Fruit fly (Drosophila melanogaster): ENCODE data around the gene Akt.
A peak's percentile ranks its signal among the peaks of the same experiment; 100 is the strongest.

The Akt gene

dm6 chr3R:16146632-16147453, 47.8 kb downstream of the Akt start, which contains the start of the genes Mic26-27 and CG5916 (continued):
- TF ChIP-seq lz (GFP tag; optimal IDR thresholded peaks at IDR 0.05) (peak; percentile 70), Sox14 (GFP tag; optimal IDR thresholded peaks at IDR 0.05) (peak; percentile 26), fd85E (GFP tag; optimal IDR thresholded peaks at IDR 0.05) (peak; percentile 46), CG6808 (GFP tag; optimal IDR thresholded peaks at IDR 0.05) (no peak), CG3032 (tag; optimal IDR thresholded peaks at IDR 0.05) (peak; percentile 53), CG6163 (GFP tag; IDR thresholded peaks at IDR 0.05) (peak; percentile 45; the same call in 1 of the 3 replicates), Ets21C (GFP tag; optimal IDR thresholded peaks at IDR 0.05) (peak; percentile 70), acj6 (GFP tag; optimal IDR thresholded peaks at IDR 0.05) (peak; percentile 34), Eip75B (GFP tag; optimal IDR thresholded peaks at IDR 0.05) (peak; percentile 45), CG10669 (GFP tag; optimal IDR thresholded peaks at IDR 0.05) (no peak), OdsH (GFP tag; optimal IDR thresholded peaks at IDR 0.05) (peak; percentile 18), CG6276 (GFP tag; optimal IDR thresholded peaks at IDR 0.05) (no peak), net (GFP tag; optimal IDR thresholded peaks at IDR 0.05) (peak; percentile 15), salr (GFP tag; optimal IDR thresholded peaks at IDR 0.05) (peak; percentile 12 to 50), ss (GFP tag; optimal IDR thresholded peaks at IDR 0.05) (no peak), Hr39 (GFP tag; optimal IDR thresholded peaks at IDR 0.05) (peak; percentile 77), fkh (GFP tag; optimal IDR thresholded peaks at IDR 0.05) (peak; percentile 88), CG31627 (GFP tag; optimal IDR thresholded peaks at IDR 0.05) (peak; percentile 74), CG10631 (GFP tag; optimal IDR thresholded peaks at IDR 0.05) (no peak), CG8319 (GFP tag; optimal IDR thresholded peaks at IDR 0.05) (no peak), eg (GFP tag; IDR thresholded peaks at IDR 0.05) (peak; percentile 29; the same call in 1 of the 3 replicates), CG6792 (GFP tag; optimal IDR thresholded peaks at IDR 0.05) (peak; percentile 1), CG11294 (GFP tag; IDR thresholded peaks at IDR 0.05) (peak; percentile 50), fd59A (GFP tag; optimal IDR thresholded peaks at IDR 0.05) (no peak)

- TF ChIP-seq CG6276 (GFP tag; optimal IDR thresholded peaks at IDR 0.05), result no peak
- TF ChIP-seq Ets96B (tag; optimal IDR thresholded peaks at IDR 0.05), result no peak
- TF ChIP-seq Hr39 (GFP tag; optimal IDR thresholded peaks at IDR 0.05), result no peak
- no peak for TF ChIP-seq Ets21C (GFP tag; optimal IDR thresholded peaks at IDR 0.05)
- TF ChIP-seq eg (GFP tag; IDR thresholded peaks at IDR 0.05), result no peak
- no peak for TF ChIP-seq dac (GFP tag; optimal IDR thresholded peaks at IDR 0.05)
Measured at dm6 chr3R:16148712-16149111, 49.7 kb downstream of the Akt start.

dm6 chr3R:16151239-16151860, 52.3 kb downstream of the Akt start, which contains the start of gene Fer2:
Fer2 (minus strand) TSS chr3R:16151312.
- TF ChIP-seq CG11294 (GFP tag; IDR thresholded peaks at IDR 0.05) (no peak), ss (GFP tag; optimal IDR thresholded peaks at IDR 0.05) (no peak), CG3919 (GFP tag; optimal IDR thresholded peaks at IDR 0.05) (peak; percentile 36), CG11762 (GFP tag; optimal IDR thresholded peaks at IDR 0.05; ENCODE audit: insufficient read depth) (peak; percentile 23), CG7368 (GFP tag; optimal IDR thresholded peaks at IDR 0.05) (peak; percentile 17), Ets96B (tag; optimal IDR thresholded peaks at IDR 0.05) (peak; percentile 49), cyc (GFP tag; optimal IDR thresholded peaks at IDR 0.05) (peak; percentile 14), lz (GFP tag; optimal IDR thresholded peaks at IDR 0.05) (no peak), Met (GFP tag; optimal IDR thresholded peaks at IDR 0.05) (peak; percentile 24), CG6808 (GFP tag; optimal IDR thresholded peaks at IDR 0.05) (peak; percentile 58), CG3032 (tag; optimal IDR thresholded peaks at IDR 0.05) (peak; percentile 25), CG10669 (GFP tag; optimal IDR thresholded peaks at IDR 0.05) (peak; percentile 54), spab (GFP tag; optimal IDR thresholded peaks at IDR 0.05) (peak; percentile 14)

dm6 chr3R:16152369-16152768, 53.3 kb downstream of the Akt start:
- TF ChIP-seq CG32006 (GFP tag; optimal IDR thresholded peaks at IDR 0.05), result no peak
- no peak for TF ChIP-seq fd59A (GFP tag; optimal IDR thresholded peaks at IDR 0.05)
- no peak for TF ChIP-seq ss (GFP tag; optimal IDR thresholded peaks at IDR 0.05)
- TF ChIP-seq CG1621 (tag; optimal IDR thresholded peaks at IDR 0.05), result no peak
- no peak for TF ChIP-seq dsx (GFP tag; optimal IDR thresholded peaks at IDR 0.05; ENCODE audit: poor library complexity, severe bottlenecking)
- TF ChIP-seq Gug (GFP tag; IDR thresholded peaks at IDR 0.05), result no peak
- TF ChIP-seq Lpt (GFP tag; optimal IDR thresholded peaks at IDR 0.05), result no peak
- no peak for TF ChIP-seq CG31627 (GFP tag; optimal IDR thresholded peaks at IDR 0.05)
- TF ChIP-seq Ets21C (GFP tag; optimal IDR thresholded peaks at IDR 0.05), result no peak

Measured in whole organism, prepupa.